Fruit fly (Drosophila melanogaster) whole organism, embryonic: Measurements from ENCODE around the gene CG42240.

Experiments
- Atf3 ChIP-seq: fragments of 200-800 bp; sonication (Bioruptor generic); optimal IDR thresholded peaks from 3 replicates; lab custom pipeline; 2016; ENCODE audit warnings: missing biosample characterization, missing genetic modification characterization
- CG10543 ChIP-seq: fragments of 200-800 bp; sonication (Bioruptor generic); optimal IDR thresholded peaks from 3 replicates; lab custom pipeline; 2017; ENCODE audit warnings: missing biosample characterization, mild to moderate bottlenecking, missing genetic modification characterization, moderate library complexity
- CG12071 ChIP-seq: fragments of 200-800 bp; sonication (Bioruptor generic); optimal IDR thresholded peaks from 3 replicates; lab custom pipeline; 2018; ENCODE audit warnings: missing biosample characterization, mild to moderate bottlenecking, missing genetic modification characterization
- CG12236 ChIP-seq: fragments of 200-800 bp; sonication (Bioruptor generic); optimal IDR thresholded peaks from 2 replicates; lab custom pipeline; 2016; ENCODE audit warnings: missing biosample characterization, missing genetic modification characterization
- CG12659 ChIP-seq: fragments of 200-800 bp; sonication (Bioruptor generic); optimal IDR thresholded peaks from 3 replicates; lab custom pipeline; 2017; ENCODE audit warnings: mild to moderate bottlenecking, missing biosample characterization, missing genetic modification reagents, missing genetic modification characterization
- CG13123 ChIP-seq: fragments of 200-800 bp; sonication (Bioruptor generic); optimal IDR thresholded peaks from 2 replicates; lab custom pipeline; 2016; ENCODE audit warnings: missing biosample characterization, missing genetic modification characterization
- CG14710 ChIP-seq: fragments of 200-800 bp; sonication (Bioruptor generic); optimal IDR thresholded peaks from 3 replicates; lab custom pipeline; 2019; ENCODE audit warnings: missing biosample characterization, mild to moderate bottlenecking, missing genetic modification characterization, moderate library complexity
- CG14860 ChIP-seq: fragments of 200-800 bp; sonication (Bioruptor generic); IDR thresholded peaks from 3 replicates; pipeline ENCODE4 v1.3.6; 2022; ENCODE audit warnings: missing biosample characterization, missing genetic modification characterization; ENCODE audit not compliant: partially characterized antibody
- CG16815 ChIP-seq: fragments of 200-800 bp; sonication (Bioruptor generic); optimal IDR thresholded peaks from 3 replicates; lab custom pipeline; 2017; ENCODE audit warnings: missing biosample characterization, mild to moderate bottlenecking, missing genetic modification characterization
- CG17328 ChIP-seq: fragments of 200-800 bp; sonication (Bioruptor generic); IDR thresholded peaks from 2 replicates; pipeline ENCODE4 v1.3.6; 2022; ENCODE audit warnings: missing biosample characterization, missing genetic modification characterization
- CG17385 ChIP-seq: fragments of 200-800 bp; sonication (Bioruptor generic); optimal IDR thresholded peaks from 3 replicates; lab custom pipeline; 2018; ENCODE audit warnings: missing biosample characterization, mild to moderate bottlenecking, missing genetic modification characterization
- CG17829 ChIP-seq: fragments of 200-800 bp; optimal IDR thresholded peaks from 2 replicates; lab custom pipeline; 2019; ENCODE audit warnings: missing biosample characterization, mild to moderate bottlenecking, missing genetic modification characterization, moderate library complexity
- CG18764 ChIP-seq: fragments of 200-800 bp; sonication (Bioruptor generic); optimal IDR thresholded peaks from 3 replicates; lab custom pipeline; 2016; ENCODE audit warnings: missing biosample characterization, missing genetic modification characterization
- CG2129 ChIP-seq: fragments of 200-800 bp; sonication (Bioruptor generic); IDR thresholded peaks from 2 replicates; pipeline ENCODE4 v1.3.6; 2022; ENCODE audit warnings: missing biosample characterization, missing genetic modification characterization; ENCODE audit not compliant: partially characterized antibody
- CG2712 ChIP-seq: fragments of 200-800 bp; optimal IDR thresholded peaks from 3 replicates; lab custom pipeline; 2019; ENCODE audit warnings: missing biosample characterization, mild to moderate bottlenecking, missing genetic modification characterization, moderate library complexity
- CG2875 ChIP-seq: fragments of 200-800 bp; sonication (Bioruptor generic); optimal IDR thresholded peaks from 2 replicates; lab custom pipeline; 2017; ENCODE audit warnings: missing biosample characterization, mild to moderate bottlenecking, missing genetic modification characterization, missing genetic modification reagents
- CG33213 ChIP-seq: fragments of 200-800 bp; sonication (Bioruptor generic); optimal IDR thresholded peaks from 3 replicates; lab custom pipeline; 2016; ENCODE audit warnings: missing biosample characterization, missing genetic modification characterization
- CG6765 ChIP-seq: fragments of 200-800 bp; sonication (Bioruptor generic); optimal IDR thresholded peaks from 3 replicates; lab custom pipeline; 2017; ENCODE audit warnings: missing biosample characterization, mild to moderate bottlenecking, missing genetic modification characterization
- CG7556 ChIP-seq: fragments of 200-800 bp; sonication (Bioruptor generic); optimal IDR thresholded peaks from 2 replicates; lab custom pipeline; 2017; ENCODE audit warnings: missing biosample characterization, mild to moderate bottlenecking, missing genetic modification characterization
- CG9727 ChIP-seq: fragments of 200-800 bp; sonication (Bioruptor generic); optimal IDR thresholded peaks from 3 replicates; lab custom pipeline; 2017; ENCODE audit warnings: missing biosample characterization, mild to moderate bottlenecking, missing genetic modification characterization
- D19B ChIP-seq: fragments of 200-800 bp; sonication (Bioruptor generic); optimal IDR thresholded peaks from 2 replicates; lab custom pipeline; 2017; ENCODE audit warnings: missing biosample characterization, mild to moderate bottlenecking, missing genetic modification characterization
- Ets97D ChIP-seq: fragments of 200-800 bp; sonication (Bioruptor generic); optimal IDR thresholded peaks from 3 replicates; lab custom pipeline; 2016; ENCODE audit warnings: missing biosample characterization, missing genetic modification characterization
- HmgD ChIP-seq: fragments of 200-800 bp; sonication (Bioruptor generic); optimal IDR thresholded peaks from 3 replicates; lab custom pipeline; 2016; ENCODE audit warnings: missing biosample characterization, missing genetic modification characterization
- MESR4 ChIP-seq: fragments of 200-800 bp; sonication (Bioruptor generic); optimal IDR thresholded peaks from 2 replicates; lab custom pipeline; 2018; ENCODE audit warnings: missing biosample characterization, mild to moderate bottlenecking, missing genetic modification characterization, moderate library complexity
- MTF-1 ChIP-seq: fragments of 200-800 bp; sonication (Bioruptor generic); optimal IDR thresholded peaks from 2 replicates; lab custom pipeline; 2018; ENCODE audit warnings: missing biosample characterization, mild to moderate bottlenecking, missing genetic modification characterization, borderline replicate concordance
- Meics ChIP-seq: fragments of 200-800 bp; sonication (Bioruptor generic); optimal IDR thresholded peaks from 2 replicates; lab custom pipeline; 2017; ENCODE audit warnings: missing biosample characterization, mild to moderate bottlenecking, missing genetic modification characterization
- Myb ChIP-seq: fragments of 200-800 bp; sonication (Bioruptor generic); optimal IDR thresholded peaks from 2 replicates; lab custom pipeline; 2016; ENCODE audit warnings: missing biosample characterization, missing genetic modification characterization
- NC2α ChIP-seq: fragments of 200-800 bp; sonication (Bioruptor generic); optimal IDR thresholded peaks from 2 replicates; lab custom pipeline; 2016; ENCODE audit warnings: missing biosample characterization, missing genetic modification characterization
- Optix ChIP-seq: fragments of 200-800 bp; sonication (Bioruptor generic); IDR thresholded peaks from 3 replicates; pipeline ENCODE4 v1.3.6; 2022; ENCODE audit warnings: missing biosample characterization, missing genetic modification characterization
- Rfx ChIP-seq: fragments of 200-800 bp; sonication (Bioruptor generic); IDR thresholded peaks from 2 replicates; pipeline ENCODE4 v1.3.6; 2022; ENCODE audit warnings: missing biosample characterization, missing genetic modification characterization
- Sry-β ChIP-seq: fragments of 200-800 bp; sonication (Bioruptor generic); optimal IDR thresholded peaks from 2 replicates; lab custom pipeline; 2018; ENCODE audit warnings: missing biosample characterization, mild to moderate bottlenecking, missing genetic modification characterization, moderate library complexity
- Usf ChIP-seq: fragments of 200-800 bp; sonication (Bioruptor generic); optimal IDR thresholded peaks from 2 replicates; lab custom pipeline; 2017; ENCODE audit warnings: missing genotype, missing biosample characterization, missing genetic modification characterization
- aop ChIP-seq: fragments of 200-800 bp; sonication (Bioruptor generic); IDR thresholded peaks from 2 replicates; pipeline ENCODE4 v1.3.6; 2022; ENCODE audit warnings: missing biosample characterization, missing genetic modification characterization
- cas ChIP-seq: fragments of 200-800 bp; sonication (Bioruptor generic); IDR thresholded peaks from 2 replicates; pipeline ENCODE4 v1.3.6; 2022; ENCODE audit warnings: missing biosample characterization, missing genetic modification characterization
- chn ChIP-seq: fragments of 200-800 bp; sonication (Bioruptor generic); optimal IDR thresholded peaks from 2 replicates; lab custom pipeline; 2016; ENCODE audit warnings: missing biosample characterization, missing genetic modification characterization
- dpn ChIP-seq, 2 experiments: fragments of 200-800 bp; sonication (Bioruptor generic); optimal IDR thresholded peaks; 3 replicates each; lab custom pipeline; 2016; ENCODE audit warnings: missing biosample characterization in 2 of 2, missing genetic modification characterization in 2 of 2
- eyg ChIP-seq: fragments of 200-800 bp; sonication (Bioruptor generic); optimal IDR thresholded peaks from 3 replicates; lab custom pipeline; 2016; ENCODE audit warnings: missing biosample characterization, missing genetic modification characterization
- gem ChIP-seq: fragments of 200-800 bp; sonication (Bioruptor generic); optimal IDR thresholded peaks from 2 replicates; lab custom pipeline; 2019; ENCODE audit warnings: missing biosample characterization, mild to moderate bottlenecking, missing genetic modification characterization, moderate library complexity
- ham ChIP-seq: fragments of 200-800 bp; sonication (Bioruptor generic); IDR thresholded peaks from 2 replicates; pipeline ENCODE4 v1.3.6; 2022; ENCODE audit warnings: missing biosample characterization, missing genetic modification characterization
- hb ChIP-seq: fragments of 200-800 bp; sonication (Bioruptor generic); IDR thresholded peaks from 3 replicates; pipeline ENCODE4 v1.3.6; 2022; ENCODE audit warnings: missing biosample characterization, missing genetic modification characterization; ENCODE audit not compliant: partially characterized antibody
- her ChIP-seq: fragments of 200-800 bp; sonication (Bioruptor generic); optimal IDR thresholded peaks from 2 replicates; lab custom pipeline; 2016; ENCODE audit warnings: missing biosample characterization, missing genetic modification characterization
- hth ChIP-seq: fragments of >200 bp; optimal IDR thresholded peaks from 2 replicates; lab custom pipeline; 2017; ENCODE audit warnings: inconsistent platforms
- knrl ChIP-seq: fragments of 200-800 bp; sonication (Bioruptor generic); IDR thresholded peaks from 3 replicates; pipeline ENCODE4 v1.3.6; 2022; ENCODE audit warnings: missing biosample characterization, missing genetic modification characterization; ENCODE audit not compliant: partially characterized antibody
- nau ChIP-seq: fragments of 200-800 bp; sonication (Bioruptor generic); optimal IDR thresholded peaks from 3 replicates; lab custom pipeline; 2017; ENCODE audit warnings: missing biosample characterization, mild to moderate bottlenecking, missing genetic modification characterization, missing genetic modification reagents
- nom ChIP-seq: fragments of 200-800 bp; sonication (Bioruptor generic); optimal IDR thresholded peaks from 2 replicates; lab custom pipeline; 2017; ENCODE audit warnings: missing biosample characterization, missing genetic modification characterization, mild to moderate bottlenecking, moderate library complexity, missing genetic modification reagents
- odd ChIP-seq: fragments of 200-800 bp; sonication (Bioruptor generic); optimal IDR thresholded peaks from 2 replicates; lab custom pipeline; 2017; ENCODE audit warnings: missing biosample characterization, mild to moderate bottlenecking, missing genetic modification characterization
- pb ChIP-seq: fragments of 200-800 bp; sonication (Bioruptor generic); optimal IDR thresholded peaks from 3 replicates; lab custom pipeline; 2016; ENCODE audit warnings: missing biosample characterization, missing genetic modification characterization
- pros ChIP-seq: fragments of 200-800 bp; sonication (Bioruptor generic); optimal IDR thresholded peaks from 3 replicates; lab custom pipeline; 2019; ENCODE audit warnings: missing biosample characterization, mild to moderate bottlenecking, missing genetic modification characterization, moderate library complexity
- sim ChIP-seq: fragments of 200-800 bp; sonication (Bioruptor generic); IDR thresholded peaks from 2 replicates; pipeline ENCODE4 v1.3.6; 2022; ENCODE audit warnings: missing biosample characterization, missing genetic modification characterization
- ssp ChIP-seq: fragments of 200-800 bp; sonication (Bioruptor generic); IDR thresholded peaks from 2 replicates; pipeline ENCODE4 v1.3.6; 2022; ENCODE audit warnings: missing biosample characterization, missing genetic modification characterization
- zen2 ChIP-seq: fragments of 200-800 bp; sonication (Bioruptor generic); IDR thresholded peaks from 3 replicates; pipeline ENCODE4 v1.3.6; 2022; ENCODE audit warnings: missing biosample characterization, missing genetic modification characterization; ENCODE audit not compliant: partially characterized antibody

CG42240 gene

DNA sequence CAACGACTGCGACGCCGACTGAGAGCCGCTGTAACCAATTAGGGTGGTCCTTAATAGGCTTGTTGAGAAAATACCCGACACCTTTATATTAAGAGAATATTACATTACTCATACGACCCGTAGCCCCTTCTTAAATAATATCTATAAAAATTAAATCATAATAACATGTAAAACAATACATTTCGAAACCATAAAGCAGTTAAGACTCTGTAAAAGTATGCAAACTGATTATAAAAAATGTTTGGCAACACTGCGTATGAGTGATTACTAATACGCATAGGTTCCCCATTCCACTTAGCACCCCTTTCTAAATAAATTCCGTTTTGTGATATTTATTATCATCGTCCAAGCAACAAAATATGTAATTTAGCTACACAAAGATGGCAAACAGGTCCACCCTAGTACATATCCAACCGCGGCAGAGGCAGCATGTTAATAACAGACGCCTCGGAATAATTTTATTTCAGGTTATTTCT lies 10.0 kb downstream of the CG42240 start (continued):
- TF ChIP-seq CG6765 (GFP tag; lab: Kevin White, UChicago) (peak; percentile 72), pb (GFP tag; lab: Kevin White, UChicago) (no peak), hth (lab: Kevin White, UChicago) (no peak), cas (GFP tag; lab: Robert Waterston, UW) (no peak), CG17829 (tag; lab: Kevin White, UChicago) (peak; percentile 64), Meics (GFP tag; lab: Kevin White, UChicago) (peak; percentile 89), knrl (GFP tag; lab: Robert Waterston, UW) (no peak), aop (GFP tag; lab: Robert Waterston, UW) (no peak), nom (GFP tag; lab: Kevin White, UChicago) (peak; percentile 97), NC2α (GFP tag; lab: Kevin White, UChicago) (no peak), CG12236 (GFP tag; lab: Kevin White, UChicago) (no peak), Ets97D (GFP tag; lab: Kevin White, UChicago) (no peak), MTF-1 (GFP tag; lab: Kevin White, UChicago) (no peak), Myb (GFP tag; lab: Kevin White, UChicago) (no peak), CG14710 (tag; lab: Kevin White, UChicago) (peak; percentile 66), CG13123 (GFP tag; lab: Kevin White, UChicago) (peak; percentile 13), Usf (peak; percentile 67), her (GFP tag; lab: Kevin White, UChicago) (peak; percentile 9), CG10543 (peak; percentile 80), Rfx (GFP tag; lab: Robert Waterston, UW) (peak; percentile 67), nau (GFP tag; lab: Kevin White, UChicago) (peak; percentile 81), zen2 (GFP tag; lab: Robert Waterston, UW) (no peak), D19B (GFP tag; lab: Kevin White, UChicago) (peak; percentile 71), CG33213 (GFP tag; lab: Kevin White, UChicago) (no peak), MESR4 (GFP tag; lab: Kevin White, UChicago) (no peak), CG12659 (GFP tag; lab: Kevin White, UChicago) (peak; percentile 87), CG2129 (no peak), CG2712 (tag; lab: Kevin White, UChicago) (peak; percentile 84), CG18764 (GFP tag; lab: Kevin White, UChicago) (peak; percentile 38), CG16815 (GFP tag; lab: Kevin White, UChicago) (peak; percentile 43), gem (peak; percentile 88), CG14860 (GFP tag; lab: Robert Waterston, UW) (no peak), CG17328 (GFP tag; lab: Robert Waterston, UW) (no peak), ham (GFP tag; lab: Robert Waterston, UW) (no peak), CG12071 (peak; percentile 42), dpn (GFP tag; optimal IDR thresholded peaks at IDR 0.05; lab: Kevin White, UChicago) (peak in 1 of 2 experiments; percentile 63), odd (GFP tag; lab: Kevin White, UChicago) (peak; percentile 87), CG9727 (GFP tag; lab: Kevin White, UChicago) (peak; percentile 80), CG17385 (GFP tag; lab: Kevin White, UChicago) (peak; percentile 65), eyg (peak; percentile 10), CG7556 (GFP tag; lab: Kevin White, UChicago) (peak; percentile 88), Optix (GFP tag; lab: Robert Waterston, UW) (no peak), Sry-β (GFP tag; lab: Kevin White, UChicago) (no peak), pros (GFP tag; lab: Kevin White, UChicago) (no peak), ssp (GFP tag; lab: Robert Waterston, UW) (peak; percentile 28; the same call in 1 of the 2 replicates), CG2875 (GFP tag; lab: Kevin White, UChicago) (peak; percentile 68), Atf3 (GFP tag; lab: Kevin White, UChicago) (no peak), HmgD (GFP tag; lab: Kevin White, UChicago) (no peak), hb (GFP tag; lab: Robert Waterston, UW) (no peak), chn (GFP tag; lab: Kevin White, UChicago) (no peak), sim (no peak)
